Worm (Caenorhabditis elegans): ENCODE data around the gene nlp-46.

ce11 chrV:12468363-12468762 is 37.7 kb downstream of the nlp-46 start, which contains the start of gene F28C1.3:
- TF ChIP-seq flt-1 (GFP tag; IDR thresholded peaks at IDR 0.05) (no peak), klf-2 (GFP tag; conservative IDR thresholded peaks at IDR 0.05) (no peak), cog-1 (tag; optimal IDR thresholded peaks at IDR 0.05) (no peak), T22C8.4 (GFP tag; IDR thresholded peaks at IDR 0.05) (no peak), tab-1 (GFP tag; IDR thresholded peaks at IDR 0.05) (no peak), ztf-23 (GFP tag; IDR thresholded peaks at IDR 0.05) (no peak), med-1 (GFP tag; optimal IDR thresholded peaks at IDR 0.05; ENCODE audit: insufficient read depth) (no peak), ref-1 (GFP tag; conservative IDR thresholded peaks at IDR 0.05) (no peak), ztf-29 (GFP tag; IDR thresholded peaks at IDR 0.05) (no peak)
